Fruit fly (Drosophila melanogaster) whole organism, pupa: ENCODE measurements around the gene CG15332.

Experiments
- CG12605 ChIP-seq: fragments of 200-800 bp; sonication (Bioruptor generic); IDR thresholded peaks from 2 replicates; pipeline ENCODE4 v1.3.6; 2022; ENCODE audit warnings: missing biosample characterization, missing genetic modification characterization
- CG17806 ChIP-seq: fragments of 200-800 bp; sonication (Bioruptor generic); optimal IDR thresholded peaks from 2 replicates; lab custom pipeline; 2018; ENCODE audit warnings: missing biosample characterization, mild to moderate bottlenecking, missing genetic modification characterization, moderate library complexity
- CG8159 ChIP-seq: fragments of 200-800 bp; sonication (Bioruptor generic); optimal IDR thresholded peaks from 3 replicates; lab custom pipeline; 2018; ENCODE audit warnings: missing biosample characterization, mild to moderate bottlenecking, missing genetic modification characterization, moderate library complexity
- EcR ChIP-seq: fragments of 200-800 bp; sonication (Bioruptor generic); optimal IDR thresholded peaks from 3 replicates; lab custom pipeline; 2019; ENCODE audit warnings: missing biosample characterization, missing genetic modification characterization, mild to moderate bottlenecking, moderate library complexity, missing genetic modification reagents

- TF ChIP-seq CG8159 (tag; lab: Kevin White, UChicago) = no peak
- no peak for TF ChIP-seq CG12605 (GFP tag; lab: Robert Waterston, UW)
- TF ChIP-seq EcR (GFP tag; lab: Kevin White, UChicago) = no peak
- TF ChIP-seq CG17806 (tag; lab: Kevin White, UChicago) = no peak
Observed at dm6 chrX:7944151-7944713, 11.6 kb downstream of the CG15332 start.
